Fruit fly (Drosophila melanogaster) whole organism, embryonic: ENCODE results near the gene CG34461.
A peak's percentile ranks its signal among the peaks of the same experiment; 100 is the strongest.

Experiments used
- Blimp-1 ChIP-seq: fragments of 200-800 bp; sonication (Bioruptor generic); optimal IDR thresholded peaks from 3 replicates; lab custom pipeline; 2018; ENCODE audit warnings: missing biosample characterization, missing genetic modification characterization, mild to moderate bottlenecking, moderate library complexity, missing genetic modification reagents
- C15 ChIP-seq: fragments of 200-800 bp; sonication (Bioruptor generic); IDR thresholded peaks from 3 replicates; pipeline ENCODE4 v1.3.6; 2022; ENCODE audit warnings: missing biosample characterization, missing genetic modification characterization
- CG10654 ChIP-seq: fragments of 200-800 bp; sonication (Bioruptor generic); optimal IDR thresholded peaks from 2 replicates; lab custom pipeline; 2016; ENCODE audit warnings: missing biosample characterization, missing genetic modification characterization
- CG11560 ChIP-seq: fragments of 200-800 bp; sonication (Bioruptor generic); IDR thresholded peaks from 3 replicates; pipeline ENCODE4 v1.3.6; 2022; ENCODE audit warnings: missing biosample characterization, missing genetic modification characterization
- CG12942 ChIP-seq: fragments of 200-800 bp; sonication (Bioruptor generic); optimal IDR thresholded peaks from 3 replicates; lab custom pipeline; 2016; ENCODE audit warnings: missing biosample characterization, missing genetic modification characterization
- CG14710 ChIP-seq: fragments of 200-800 bp; sonication (Bioruptor generic); optimal IDR thresholded peaks from 3 replicates; lab custom pipeline; 2019; ENCODE audit warnings: missing biosample characterization, mild to moderate bottlenecking, missing genetic modification characterization, moderate library complexity
- CG1529 ChIP-seq: fragments of 200-800 bp; sonication (Bioruptor generic); optimal IDR thresholded peaks from 3 replicates; lab custom pipeline; 2018; ENCODE audit warnings: missing biosample characterization, missing genetic modification characterization
- CG17186 ChIP-seq: fragments of 200-800 bp; sonication (Bioruptor generic); optimal IDR thresholded peaks from 3 replicates; lab custom pipeline; 2017; ENCODE audit warnings: missing biosample characterization, missing genetic modification reagents, missing genetic modification characterization
- CG17612 ChIP-seq: fragments of 200-800 bp; sonication (Bioruptor generic); IDR thresholded peaks from 2 replicates; pipeline ENCODE4 v1.3.6; 2022; ENCODE audit warnings: missing biosample characterization, missing genetic modification characterization
- CG2120 ChIP-seq: fragments of 200-800 bp; sonication (Bioruptor generic); optimal IDR thresholded peaks from 3 replicates; lab custom pipeline; 2016; ENCODE audit warnings: missing biosample characterization, missing genetic modification characterization
- CG30431 ChIP-seq: fragments of 200-800 bp; sonication (Bioruptor generic); optimal IDR thresholded peaks from 2 replicates; lab custom pipeline; 2017; ENCODE audit warnings: missing biosample characterization, missing genetic modification characterization
- CG31365 ChIP-seq: fragments of 200-800 bp; sonication (Bioruptor generic); optimal IDR thresholded peaks from 2 replicates; lab custom pipeline; 2018; ENCODE audit warnings: missing biosample characterization, mild to moderate bottlenecking, missing genetic modification characterization
- CG32772 ChIP-seq: fragments of 200-800 bp; sonication (Bioruptor generic); IDR thresholded peaks from 2 replicates; pipeline ENCODE4 v1.3.6; 2022; ENCODE audit warnings: missing biosample characterization, missing genetic modification characterization
- CG3838 ChIP-seq: fragments of 200-800 bp; sonication (Bioruptor generic); optimal IDR thresholded peaks from 3 replicates; lab custom pipeline; 2016; ENCODE audit warnings: missing biosample characterization, missing genetic modification characterization
- CG6175 ChIP-seq: fragments of 200-800 bp; sonication (Bioruptor generic); IDR thresholded peaks from 3 replicates; pipeline ENCODE4 v1.3.6; 2022; ENCODE audit warnings: missing biosample characterization, missing genetic modification characterization
- CG6654 ChIP-seq: fragments of 200-800 bp; sonication (Bioruptor generic); optimal IDR thresholded peaks from 2 replicates; lab custom pipeline; 2017; ENCODE audit warnings: missing biosample characterization, mild to moderate bottlenecking, missing genetic modification characterization
- CG7271 ChIP-seq: fragments of 200-800 bp; sonication (Bioruptor generic); optimal IDR thresholded peaks from 2 replicates; lab custom pipeline; 2018; ENCODE audit warnings: missing biosample characterization, mild to moderate bottlenecking, missing genetic modification characterization, moderate library complexity
- CG7839 ChIP-seq: fragments of 200-800 bp; sonication (Bioruptor generic); optimal IDR thresholded peaks from 3 replicates; lab custom pipeline; 2018; ENCODE audit warnings: missing biosample characterization, mild to moderate bottlenecking, missing genetic modification characterization, moderate library complexity
- Dek ChIP-seq: fragments of 200-800 bp; sonication (Bioruptor generic); optimal IDR thresholded peaks from 3 replicates; lab custom pipeline; 2019; ENCODE audit warnings: missing biosample characterization, mild to moderate bottlenecking, missing genetic modification characterization, moderate library complexity
- Dref ChIP-seq: fragments of 200-800 bp; sonication (Bioruptor generic); IDR thresholded peaks from 2 replicates; pipeline ENCODE4 v1.3.6; 2022; ENCODE audit warnings: missing biosample characterization, missing genetic modification characterization
- E2f1 ChIP-seq: fragments of 200-800 bp; sonication (Bioruptor generic); IDR thresholded peaks from 2 replicates; pipeline ENCODE4 v1.3.6; 2022; ENCODE audit warnings: missing biosample characterization, missing genetic modification characterization
- Ets97D ChIP-seq: fragments of 200-800 bp; sonication (Bioruptor generic); optimal IDR thresholded peaks from 3 replicates; lab custom pipeline; 2016; ENCODE audit warnings: missing biosample characterization, missing genetic modification characterization
- Hey ChIP-seq: fragments of 200-800 bp; sonication (Bioruptor generic); optimal IDR thresholded peaks from 3 replicates; lab custom pipeline; 2018; ENCODE audit warnings: missing biosample characterization, mild to moderate bottlenecking, missing genetic modification characterization
- HmgZ ChIP-seq: fragments of 200-800 bp; sonication (Bioruptor generic); optimal IDR thresholded peaks from 2 replicates; lab custom pipeline; 2018; ENCODE audit warnings: missing biosample characterization, mild to moderate bottlenecking, missing genetic modification characterization
- Hmx ChIP-seq: fragments of 200-800 bp; sonication (Bioruptor generic); optimal IDR thresholded peaks from 2 replicates; lab custom pipeline; 2016; ENCODE audit warnings: missing biosample characterization, missing genetic modification characterization
- Hr39 ChIP-seq: fragments of >200 bp; optimal IDR thresholded peaks from 2 replicates; lab custom pipeline; 2017
- MTF-1 ChIP-seq: fragments of 200-800 bp; sonication (Bioruptor generic); optimal IDR thresholded peaks from 2 replicates; lab custom pipeline; 2018; ENCODE audit warnings: missing biosample characterization, mild to moderate bottlenecking, missing genetic modification characterization, borderline replicate concordance
- Max ChIP-seq: fragments of 200-800 bp; sonication (Bioruptor generic); optimal IDR thresholded peaks from 2 replicates; lab custom pipeline; 2016; ENCODE audit warnings: missing biosample characterization, mild to moderate bottlenecking, missing genetic modification characterization
- NC2α ChIP-seq: fragments of 200-800 bp; sonication (Bioruptor generic); optimal IDR thresholded peaks from 2 replicates; lab custom pipeline; 2016; ENCODE audit warnings: missing biosample characterization, missing genetic modification characterization
- Ptx1 ChIP-seq: fragments of 200-800 bp; sonication (Bioruptor generic); IDR thresholded peaks from 2 replicates; pipeline ENCODE4 v1.3.6; 2022; ENCODE audit warnings: missing biosample characterization, missing genetic modification characterization
- TFAM ChIP-seq: fragments of 200-800 bp; sonication (Bioruptor generic); optimal IDR thresholded peaks from 2 replicates; lab custom pipeline; 2017; ENCODE audit warnings: missing biosample characterization, missing genetic modification characterization, inconsistent platforms
- al ChIP-seq: fragments of 200-800 bp; sonication (Bioruptor generic); IDR thresholded peaks from 2 replicates; pipeline ENCODE4 v1.3.6; 2022; ENCODE audit warnings: missing biosample characterization, missing genetic modification characterization
- bowl ChIP-seq: fragments of 200-800 bp; sonication (Bioruptor generic); IDR thresholded peaks from 2 replicates; pipeline ENCODE4 v1.3.6; 2022; ENCODE audit warnings: missing biosample characterization, missing genetic modification characterization
- cad ChIP-seq: fragments of >200 bp; optimal IDR thresholded peaks from 2 replicates; lab custom pipeline; 2017; ENCODE audit warnings: missing biosample characterization, missing genetic modification characterization
- da ChIP-seq: fragments of 200-800 bp; sonication (Bioruptor generic); optimal IDR thresholded peaks from 2 replicates; lab custom pipeline; 2016; ENCODE audit warnings: missing biosample characterization, missing genetic modification characterization
- dysf ChIP-seq: fragments of 200-800 bp; sonication (Bioruptor generic); IDR thresholded peaks from 3 replicates; pipeline ENCODE4 v1.3.6; 2022; ENCODE audit warnings: missing biosample characterization, missing genetic modification characterization
- emc ChIP-seq: fragments of 200-800 bp; sonication (Bioruptor generic); optimal IDR thresholded peaks from 2 replicates; lab custom pipeline; 2016; ENCODE audit warnings: missing biosample characterization, missing genetic modification characterization
- exex ChIP-seq: fragments of 200-800 bp; sonication (Bioruptor generic); optimal IDR thresholded peaks from 4 replicates; lab custom pipeline; 2018; ENCODE audit warnings: missing biosample characterization, mild to moderate bottlenecking, missing genetic modification characterization, moderate library complexity
- gro ChIP-seq: fragments of 200-800 bp; sonication (Bioruptor generic); optimal IDR thresholded peaks from 2 replicates; lab custom pipeline; 2016; ENCODE audit warnings: missing biosample characterization, missing genetic modification characterization
- hth ChIP-seq: fragments of >200 bp; optimal IDR thresholded peaks from 2 replicates; lab custom pipeline; 2017; ENCODE audit warnings: inconsistent platforms
- lilli ChIP-seq: fragments of 200-800 bp; sonication (Bioruptor generic); optimal IDR thresholded peaks from 3 replicates; lab custom pipeline; 2016; ENCODE audit warnings: missing biosample characterization, missing genetic modification characterization
- odd ChIP-seq: fragments of 200-800 bp; sonication (Bioruptor generic); optimal IDR thresholded peaks from 2 replicates; lab custom pipeline; 2017; ENCODE audit warnings: missing biosample characterization, mild to moderate bottlenecking, missing genetic modification characterization
- otp ChIP-seq: fragments of 200-800 bp; sonication (Bioruptor generic); IDR thresholded peaks from 3 replicates; pipeline ENCODE4, ENCODE4 v1.3.6; 2022; ENCODE audit warnings: missing biosample characterization, missing genetic modification characterization
- p53 ChIP-seq: fragments of 200-800 bp; sonication (Bioruptor generic); optimal IDR thresholded peaks from 2 replicates; lab custom pipeline; 2016; ENCODE audit warnings: missing biosample characterization, missing genetic modification characterization
- pb ChIP-seq: fragments of 200-800 bp; sonication (Bioruptor generic); optimal IDR thresholded peaks from 3 replicates; lab custom pipeline; 2016; ENCODE audit warnings: missing biosample characterization, missing genetic modification characterization
- pros ChIP-seq: fragments of 200-800 bp; sonication (Bioruptor generic); optimal IDR thresholded peaks from 3 replicates; lab custom pipeline; 2019; ENCODE audit warnings: missing biosample characterization, mild to moderate bottlenecking, missing genetic modification characterization, moderate library complexity
- slp2 ChIP-seq: fragments of 200-800 bp; sonication (Bioruptor generic); optimal IDR thresholded peaks from 2 replicates; lab custom pipeline; 2016; ENCODE audit warnings: missing biosample characterization, missing genetic modification characterization
- sug ChIP-seq: fragments of 200-800 bp; optimal IDR thresholded peaks from 2 replicates; lab custom pipeline; 2019; ENCODE audit warnings: missing biosample characterization, mild to moderate bottlenecking, missing genetic modification characterization, moderate library complexity
- tin ChIP-seq: fragments of 200-800 bp; sonication (Bioruptor generic); optimal IDR thresholded peaks from 3 replicates; lab custom pipeline; 2016; ENCODE audit warnings: missing biosample characterization, missing genetic modification characterization
- trh ChIP-seq: fragments of 200-800 bp; sonication (Bioruptor generic); optimal IDR thresholded peaks from 2 replicates; lab custom pipeline; 2016; ENCODE audit warnings: missing biosample characterization, missing genetic modification characterization
- zf30C ChIP-seq: fragments of 200-800 bp; sonication (Bioruptor generic); optimal IDR thresholded peaks from 3 replicates; lab custom pipeline; 2018; ENCODE audit warnings: missing biosample characterization, mild to moderate bottlenecking, missing genetic modification characterization

CG34461 gene

dm6 chr3L:8289336-8290258 lies 36.1 kb upstream of the CG34461 start, which contains the start of gene cert (continued):
- no peak for TF ChIP-seq CG7271 (tag; lab: Kevin White, UChicago)
- no peak for TF ChIP-seq TFAM (GFP tag; lab: Kevin White, UChicago)
- TF ChIP-seq NC2α: no peak
- peak; percentile 76 for TF ChIP-seq sug
- no peak for TF ChIP-seq CG10654
- no peak for TF ChIP-seq emc (GFP tag; lab: Kevin White, UChicago)
- no peak for TF ChIP-seq CG12942 (GFP tag; lab: Kevin White, UChicago)
- TF ChIP-seq al: no peak
- peak; percentile 16 for TF ChIP-seq CG7839 (tag; lab: Kevin White, UChicago)
- TF ChIP-seq zf30C (GFP tag; lab: Kevin White, UChicago): no peak
- peak; percentile 13 for TF ChIP-seq CG17186 (GFP tag; lab: Kevin White, UChicago)
- TF ChIP-seq CG30431 (GFP tag; lab: Kevin White, UChicago): no peak
- TF ChIP-seq Hmx (GFP tag; lab: Kevin White, UChicago): no peak
- TF ChIP-seq Dek (tag; lab: Kevin White, UChicago): no peak
- TF ChIP-seq hth (lab: Kevin White, UChicago): no peak
- TF ChIP-seq otp (GFP tag; lab: Robert Waterston, UW): no peak
- TF ChIP-seq pros (GFP tag; lab: Kevin White, UChicago): no peak
- peak; percentile 99 for TF ChIP-seq CG14710
- TF ChIP-seq CG17612 (GFP tag; lab: Robert Waterston, UW): no peak
- no peak for TF ChIP-seq CG31365 (tag; lab: Kevin White, UChicago)
- peak; percentile 48 for TF ChIP-seq lilli (GFP tag; lab: Kevin White, UChicago)
- no peak for TF ChIP-seq odd (GFP tag; lab: Kevin White, UChicago)
- no peak for TF ChIP-seq bowl (GFP tag; lab: Robert Waterston, UW)
- TF ChIP-seq pb (GFP tag; lab: Kevin White, UChicago): no peak
- peak; percentile 65 for TF ChIP-seq Ets97D (GFP tag; lab: Kevin White, UChicago)
- TF ChIP-seq Hr39 (lab: Kevin White, UChicago): no peak
- TF ChIP-seq dysf (GFP tag; lab: Robert Waterston, UW): no peak
- no peak for TF ChIP-seq CG3838
- no peak for TF ChIP-seq Blimp-1 (GFP tag; lab: Kevin White, UChicago)
- peak; percentile 25 for TF ChIP-seq Max
- TF ChIP-seq Dref (GFP tag; lab: Robert Waterston, UW): peak; percentile 91
- no peak for TF ChIP-seq cad (GFP tag; lab: Kevin White, UChicago)
- TF ChIP-seq exex: peak; percentile 67
- TF ChIP-seq p53 (GFP tag; lab: Kevin White, UChicago): peak; percentile 38
- TF ChIP-seq CG6654 (GFP tag; lab: Kevin White, UChicago): no peak
- TF ChIP-seq tin (GFP tag; lab: Kevin White, UChicago): peak; percentile 21
- TF ChIP-seq CG11560 (tag; lab: Robert Waterston, UW): no peak
- no peak for TF ChIP-seq slp2
- TF ChIP-seq CG1529 (GFP tag; lab: Kevin White, UChicago): no peak
- no peak for TF ChIP-seq trh
- no peak for TF ChIP-seq da (GFP tag; lab: Kevin White, UChicago)
- peak; percentile 60 for TF ChIP-seq CG2120 (GFP tag; lab: Kevin White, UChicago)
- no peak for TF ChIP-seq HmgZ
- TF ChIP-seq CG6175 (GFP tag; lab: Robert Waterston, UW): no peak
- TF ChIP-seq Ptx1 (GFP tag; lab: Robert Waterston, UW): no peak
- TF ChIP-seq C15 (GFP tag; lab: Robert Waterston, UW): no peak
- no peak for TF ChIP-seq MTF-1
- TF ChIP-seq Hey (tag; lab: Kevin White, UChicago): peak; percentile 14
- no peak for TF ChIP-seq CG32772 (GFP tag; lab: Robert Waterston, UW)
- peak; percentile 23 for TF ChIP-seq gro (GFP tag; lab: Kevin White, UChicago)
- no peak for TF ChIP-seq E2f1
